Fruit fly (Drosophila melanogaster) whole organism, embryonic: Measurements from ENCODE around the gene Ac76E.
A peak's percentile ranks its signal among the peaks of the same experiment; 100 is the strongest.

Experiments
- Ada2b ChIP-seq: fragments of 200-800 bp; sonication (Bioruptor generic); IDR thresholded peaks from 2 replicates; pipeline ENCODE4 v1.3.6; 2022; ENCODE audit warnings: missing biosample characterization, missing genetic modification characterization
- Atf6 ChIP-seq: fragments of 200-800 bp; sonication (Bioruptor generic); IDR thresholded peaks from 2 replicates; pipeline ENCODE4 v1.3.6; 2022; ENCODE audit warnings: missing biosample characterization, missing genetic modification characterization
- Blimp-1 ChIP-seq: fragments of 200-800 bp; sonication (Bioruptor generic); optimal IDR thresholded peaks from 3 replicates; lab custom pipeline; 2018; ENCODE audit warnings: missing biosample characterization, missing genetic modification characterization, mild to moderate bottlenecking, moderate library complexity, missing genetic modification reagents
- CG11456 ChIP-seq: fragments of 200-800 bp; sonication (Bioruptor generic); IDR thresholded peaks from 3 replicates; pipeline ENCODE4 v1.3.6; 2022; ENCODE audit warnings: missing biosample characterization, missing genetic modification characterization
- CG11560 ChIP-seq: fragments of 200-800 bp; sonication (Bioruptor generic); IDR thresholded peaks from 3 replicates; pipeline ENCODE4 v1.3.6; 2022; ENCODE audit warnings: missing biosample characterization, missing genetic modification characterization
- CG12236 ChIP-seq: fragments of 200-800 bp; sonication (Bioruptor generic); optimal IDR thresholded peaks from 2 replicates; lab custom pipeline; 2016; ENCODE audit warnings: missing biosample characterization, missing genetic modification characterization
- CG12942 ChIP-seq: fragments of 200-800 bp; sonication (Bioruptor generic); optimal IDR thresholded peaks from 3 replicates; lab custom pipeline; 2016; ENCODE audit warnings: missing biosample characterization, missing genetic modification characterization
- CG17328 ChIP-seq: fragments of 200-800 bp; sonication (Bioruptor generic); IDR thresholded peaks from 2 replicates; pipeline ENCODE4 v1.3.6; 2022; ENCODE audit warnings: missing biosample characterization, missing genetic modification characterization
- CG18476 ChIP-seq: fragments of 200-800 bp; sonication (Bioruptor generic); optimal IDR thresholded peaks from 2 replicates; lab custom pipeline; 2016; ENCODE audit warnings: missing biosample characterization, mild to moderate bottlenecking, missing genetic modification characterization
- CG2120 ChIP-seq: fragments of 200-800 bp; sonication (Bioruptor generic); optimal IDR thresholded peaks from 3 replicates; lab custom pipeline; 2016; ENCODE audit warnings: missing biosample characterization, missing genetic modification characterization
- CG3281 ChIP-seq: fragments of 200-800 bp; sonication (Bioruptor generic); optimal IDR thresholded peaks from 3 replicates; lab custom pipeline; 2017; ENCODE audit warnings: missing biosample characterization, mild to moderate bottlenecking, missing genetic modification characterization
- CG3847 ChIP-seq: fragments of 200-800 bp; sonication (Bioruptor generic); IDR thresholded peaks from 2 replicates; pipeline ENCODE4 v1.3.6; 2022; ENCODE audit warnings: missing biosample characterization, missing genetic modification characterization
- CG43689 ChIP-seq: fragments of 200-800 bp; sonication (Bioruptor generic); IDR thresholded peaks from 2 replicates; pipeline ENCODE4 v1.3.6; 2022; ENCODE audit warnings: missing biosample characterization, missing genetic modification characterization
- CG4820 ChIP-seq: fragments of 200-800 bp; sonication (Bioruptor generic); optimal IDR thresholded peaks from 3 replicates; lab custom pipeline; 2016; ENCODE audit warnings: missing biosample characterization, missing genetic modification characterization
- CG6689 ChIP-seq: fragments of 200-800 bp; sonication (Bioruptor generic); IDR thresholded peaks from 2 replicates; pipeline ENCODE4 v1.3.6; 2022; ENCODE audit warnings: missing biosample characterization, missing genetic modification characterization
- CG6813 ChIP-seq: fragments of 200-800 bp; sonication (Bioruptor generic); optimal IDR thresholded peaks from 2 replicates; lab custom pipeline; 2017; ENCODE audit warnings: missing biosample characterization, missing genetic modification characterization, mild to moderate bottlenecking, moderate library complexity, missing genetic modification reagents
- CG8388 ChIP-seq: fragments of 200-800 bp; sonication (Bioruptor generic); optimal IDR thresholded peaks from 2 replicates; lab custom pipeline; 2019; ENCODE audit warnings: missing biosample characterization, mild to moderate bottlenecking, missing genetic modification characterization, moderate library complexity
- CG9727 ChIP-seq: fragments of 200-800 bp; sonication (Bioruptor generic); optimal IDR thresholded peaks from 3 replicates; lab custom pipeline; 2017; ENCODE audit warnings: missing biosample characterization, mild to moderate bottlenecking, missing genetic modification characterization
- Deaf1 ChIP-seq: fragments of 200-800 bp; optimal IDR thresholded peaks from 3 replicates; lab custom pipeline; 2019; ENCODE audit warnings: missing biosample characterization, mild to moderate bottlenecking, missing genetic modification characterization, moderate library complexity
- Hr3 ChIP-seq: fragments of 200-800 bp; sonication (Bioruptor generic); optimal IDR thresholded peaks from 3 replicates; lab custom pipeline; 2016; ENCODE audit warnings: missing biosample characterization, missing genetic modification characterization
- Hsf ChIP-seq: fragments of 200-800 bp; sonication (Bioruptor generic); optimal IDR thresholded peaks from 3 replicates; lab custom pipeline; 2016; ENCODE audit warnings: missing biosample characterization, missing genetic modification characterization
- Mad ChIP-seq: fragments of 200-800 bp; sonication (Bioruptor generic); optimal IDR thresholded peaks from 2 replicates; lab custom pipeline; 2016; ENCODE audit warnings: missing biosample characterization, missing genetic modification characterization
- Meics ChIP-seq: fragments of 200-800 bp; sonication (Bioruptor generic); optimal IDR thresholded peaks from 2 replicates; lab custom pipeline; 2017; ENCODE audit warnings: missing biosample characterization, mild to moderate bottlenecking, missing genetic modification characterization
- Pdp1 ChIP-seq, 2 experiments: fragments of 200-800 bp; sonication (Bioruptor generic); optimal IDR thresholded peaks; 3 replicates each; lab custom pipeline; 2016; ENCODE audit warnings: missing biosample characterization in 2 of 2, missing genetic modification characterization in 2 of 2, mild to moderate bottlenecking in 1 of 2, moderate library complexity in 1 of 2
- Ravus ChIP-seq: fragments of 200-800 bp; sonication (Bioruptor generic); IDR thresholded peaks from 2 replicates; pipeline ENCODE4 v1.3.6; 2022; ENCODE audit warnings: missing biosample characterization, missing genetic modification characterization
- Sox102F ChIP-seq: fragments of 200-800 bp; sonication (Bioruptor generic); optimal IDR thresholded peaks from 2 replicates; lab custom pipeline; 2018; ENCODE audit warnings: missing biosample characterization, mild to moderate bottlenecking, missing genetic modification characterization, moderate library complexity
- Xbp1 ChIP-seq: fragments of 200-800 bp; sonication (Bioruptor generic); optimal IDR thresholded peaks from 3 replicates; lab custom pipeline; 2016; ENCODE audit warnings: missing biosample characterization, mild to moderate bottlenecking, missing genetic modification characterization
- bcd ChIP-seq: fragments of 200-800 bp; sonication (Bioruptor generic); optimal IDR thresholded peaks from 2 replicates; lab custom pipeline; 2017; ENCODE audit warnings: missing biosample characterization, mild to moderate bottlenecking, missing genetic modification characterization
- chm ChIP-seq: fragments of 200-800 bp; sonication (Bioruptor generic); IDR thresholded peaks from 2 replicates; pipeline ENCODE4 v1.3.6; 2022; ENCODE audit warnings: missing biosample characterization, missing genetic modification characterization
- da ChIP-seq: fragments of 200-800 bp; sonication (Bioruptor generic); optimal IDR thresholded peaks from 2 replicates; lab custom pipeline; 2016; ENCODE audit warnings: missing biosample characterization, missing genetic modification characterization
- emc ChIP-seq: fragments of 200-800 bp; sonication (Bioruptor generic); optimal IDR thresholded peaks from 2 replicates; lab custom pipeline; 2016; ENCODE audit warnings: missing biosample characterization, missing genetic modification characterization
- ems ChIP-seq: fragments of 200-800 bp; sonication (Bioruptor generic); optimal IDR thresholded peaks from 3 replicates; lab custom pipeline; 2016; ENCODE audit warnings: missing biosample characterization, missing genetic modification characterization
- gcm ChIP-seq: fragments of 200-800 bp; sonication (Bioruptor generic); optimal IDR thresholded peaks from 2 replicates; lab custom pipeline; 2019; ENCODE audit warnings: missing biosample characterization, mild to moderate bottlenecking, missing genetic modification characterization, moderate library complexity
- gem ChIP-seq: fragments of 200-800 bp; sonication (Bioruptor generic); optimal IDR thresholded peaks from 2 replicates; lab custom pipeline; 2019; ENCODE audit warnings: missing biosample characterization, mild to moderate bottlenecking, missing genetic modification characterization, moderate library complexity
- knrl ChIP-seq: fragments of 200-800 bp; sonication (Bioruptor generic); IDR thresholded peaks from 3 replicates; pipeline ENCODE4 v1.3.6; 2022; ENCODE audit warnings: missing biosample characterization, missing genetic modification characterization; ENCODE audit not compliant: partially characterized antibody
- lab ChIP-seq: fragments of 200-800 bp; sonication (Bioruptor generic); optimal IDR thresholded peaks from 3 replicates; lab custom pipeline; 2017; ENCODE audit warnings: missing biosample characterization, missing genetic modification characterization, mild to moderate bottlenecking, moderate library complexity, missing genetic modification reagents
- lmd ChIP-seq: fragments of 200-800 bp; sonication (Bioruptor generic); IDR thresholded peaks from 2 replicates; pipeline ENCODE4 v1.3.6; 2022; ENCODE audit warnings: missing biosample characterization, missing genetic modification characterization
- nau ChIP-seq: fragments of 200-800 bp; sonication (Bioruptor generic); optimal IDR thresholded peaks from 3 replicates; lab custom pipeline; 2017; ENCODE audit warnings: missing biosample characterization, mild to moderate bottlenecking, missing genetic modification characterization, missing genetic modification reagents
- odd ChIP-seq: fragments of 200-800 bp; sonication (Bioruptor generic); optimal IDR thresholded peaks from 2 replicates; lab custom pipeline; 2017; ENCODE audit warnings: missing biosample characterization, mild to moderate bottlenecking, missing genetic modification characterization
- org-1 ChIP-seq: fragments of 200-800 bp; sonication (Bioruptor generic); optimal IDR thresholded peaks from 2 replicates; lab custom pipeline; 2017; ENCODE audit warnings: missing biosample characterization, missing genetic modification characterization
- pan ChIP-seq, 4 experiments: fragments of >200 bp in 3 of 4; fragments of 200-800 bp in 1 of 4; sonication (Bioruptor generic) in 1 of 4; optimal IDR thresholded peaks in 3 of 4; IDR thresholded peaks in 1 of 4; 2 replicates each; pipeline versions ENCODE4 v1.3.6 to Lab custom; 2017 to 2022; ENCODE audit warnings: missing biosample characterization in 2 of 4, missing genetic modification characterization in 2 of 4, mixed read lengths in 1 of 4
- pb ChIP-seq: fragments of 200-800 bp; sonication (Bioruptor generic); optimal IDR thresholded peaks from 3 replicates; lab custom pipeline; 2016; ENCODE audit warnings: missing biosample characterization, missing genetic modification characterization
- shn ChIP-seq: fragments of 200-800 bp; sonication (Bioruptor generic); optimal IDR thresholded peaks from 3 replicates; lab custom pipeline; 2016; ENCODE audit warnings: missing biosample characterization, missing genetic modification characterization

Ac76E gene

DNA sequence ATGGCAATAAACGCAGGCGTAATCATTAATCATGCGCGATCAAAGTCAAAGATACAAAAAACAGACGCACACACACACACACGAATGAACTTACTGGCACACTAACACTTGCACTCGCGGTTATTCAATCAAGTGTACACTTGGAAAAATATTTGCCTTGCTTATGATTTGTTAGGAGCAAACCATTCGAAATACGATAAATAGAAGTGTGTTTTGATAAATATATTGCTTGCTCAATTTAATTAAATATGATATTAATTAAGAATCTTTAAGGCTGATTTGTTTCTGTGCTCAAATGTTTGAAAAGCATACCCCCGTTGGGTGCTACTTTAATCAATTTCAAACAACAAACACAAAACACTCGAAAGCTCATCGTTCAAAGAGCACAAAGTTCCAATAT, 6.4 kb downstream of the Ac76E start (continued):
- TF ChIP-seq Blimp-1 (GFP tag; lab: Kevin White, UChicago) (peak; percentile 39), Xbp1 (GFP tag; lab: Kevin White, UChicago) (peak; percentile 28), CG11456 (GFP tag; lab: Robert Waterston, UW) (no peak), CG6813 (GFP tag; lab: Kevin White, UChicago) (no peak), CG12942 (GFP tag; lab: Kevin White, UChicago) (peak; percentile 2), CG4820 (GFP tag; lab: Kevin White, UChicago) (peak; percentile 14), CG6689 (GFP tag; lab: Robert Waterston, UW) (peak; percentile 33; the same call in 1 of the 2 replicates), Atf6 (GFP tag; lab: Robert Waterston, UW) (no peak), shn (GFP tag; lab: Kevin White, UChicago) (no peak), Meics (GFP tag; lab: Kevin White, UChicago) (peak; percentile 39), CG18476 (GFP tag; lab: Kevin White, UChicago) (peak; percentile 1), bcd (GFP tag; lab: Kevin White, UChicago) (peak; percentile 1), Sox102F (GFP tag; lab: Kevin White, UChicago) (peak; percentile 52), CG12236 (GFP tag; lab: Kevin White, UChicago) (no peak), Ada2b (GFP tag; lab: Robert Waterston, UW) (0 out of 2 replicates have a peak, but pooled peaks have one; percentile 10), CG3847 (no peak), chm (no peak), gem (peak; percentile 61), Pdp1 (GFP tag; optimal IDR thresholded peaks at IDR 0.05; lab: Kevin White, UChicago) (peak in 1 of 2 experiments; percentile 80), Hr3 (GFP tag; lab: Kevin White, UChicago) (peak; percentile 7), CG2120 (GFP tag; lab: Kevin White, UChicago) (peak; percentile 22), odd (no peak), CG11560 (no peak), CG17328 (GFP tag; lab: Robert Waterston, UW) (no peak), lab (peak; percentile 36), nau (GFP tag; lab: Kevin White, UChicago) (no peak), CG3281 (peak; percentile 23), da (GFP tag; lab: Kevin White, UChicago) (no peak)
- TF ChIP-seq, all 482 proteins: peak for 31

DNA sequence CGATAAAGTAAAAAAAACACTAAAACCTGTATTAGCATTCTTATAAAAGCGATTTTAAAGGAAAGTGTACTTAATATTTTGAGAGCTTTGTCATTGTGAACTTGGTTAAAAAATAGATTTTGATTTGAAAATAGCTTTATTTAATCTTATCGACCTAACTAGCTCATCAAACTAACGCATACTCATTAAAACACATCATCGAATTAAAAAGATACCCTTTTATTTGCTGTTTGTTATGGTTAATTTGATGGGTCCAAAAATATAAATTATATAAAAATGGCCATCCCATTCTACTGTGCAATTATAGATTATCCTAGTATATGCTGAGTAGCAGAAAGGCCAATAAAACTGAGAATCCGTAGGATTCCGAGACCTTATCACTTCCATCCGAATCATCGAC, 11.9 kb downstream of the Ac76E start, which contains the start of gene CG32219:
Gene CG32219, minus strand, starts transcription at position 101 of the 400 bp plus-strand sequence.
- no peak for TF ChIP-seq CG43689
- TF ChIP-seq Hr3 (GFP tag; lab: Kevin White, UChicago), result no peak
- no peak for TF ChIP-seq pb (GFP tag; lab: Kevin White, UChicago)
- TF ChIP-seq knrl (GFP tag; lab: Robert Waterston, UW), result no peak
- TF ChIP-seq CG9727, result no peak
- TF ChIP-seq pan (optimal IDR thresholded peaks at IDR 0.05; lab: Kevin White, UChicago), result no peak
- TF ChIP-seq pan (GFP tag; optimal IDR thresholded peaks at IDR 0.05 in 1 of 2, IDR thresholded peaks at IDR 0.05 in 1 of 2), result no peak
- TF ChIP-seq emc (GFP tag; lab: Kevin White, UChicago), result no peak
- no peak for TF ChIP-seq Ravus (GFP tag; lab: Robert Waterston, UW)
- no peak for TF ChIP-seq org-1
- TF ChIP-seq CG8388 (GFP tag; lab: Kevin White, UChicago), result no peak
- TF ChIP-seq Mad (GFP tag; lab: Kevin White, UChicago), result no peak
- no peak for TF ChIP-seq lmd
- TF ChIP-seq gcm (GFP tag; lab: Kevin White, UChicago), result no peak
- no peak for TF ChIP-seq ems (GFP tag; lab: Kevin White, UChicago)
- TF ChIP-seq Deaf1 (tag; lab: Kevin White, UChicago), result no peak
- TF ChIP-seq Hsf (GFP tag; lab: Kevin White, UChicago), result no peak
